Worm (Caenorhabditis elegans): ENCODE measurements around the gene fndc-1.

DNA sequence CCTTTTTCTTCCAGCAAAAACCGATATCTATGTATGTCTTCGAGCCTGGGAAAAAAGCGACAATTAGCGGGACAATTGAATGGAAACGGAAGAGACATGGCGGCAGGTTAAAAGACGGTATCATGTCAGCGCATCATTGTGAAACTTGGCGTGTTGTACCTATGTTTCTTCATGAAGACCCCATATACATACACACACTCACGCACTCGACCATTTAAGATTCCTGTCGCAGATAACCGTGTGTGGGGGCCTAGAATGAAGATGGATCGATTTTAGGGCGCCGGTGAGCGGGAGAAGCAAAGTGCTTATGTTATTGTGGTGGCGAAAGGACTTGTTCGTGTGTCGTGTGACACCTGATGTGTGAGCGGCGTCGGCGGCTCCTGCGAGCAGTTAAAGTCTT is 39.8 kb upstream of the fndc-1 start:
- TF ChIP-seq med-1 (GFP tag; optimal IDR thresholded peaks at IDR 0.05; ENCODE audit: insufficient read depth) (no peak), cog-1 (tag; optimal IDR thresholded peaks at IDR 0.05) (no peak), ztf-23 (GFP tag; IDR thresholded peaks at IDR 0.05) (no peak), ref-1 (GFP tag; conservative IDR thresholded peaks at IDR 0.05) (no peak)
